Worm (Caenorhabditis elegans) whole organism, early embryonic: ENCODE data around the gene chil-2.

ENCODE experiments used
- B0310.2 ChIP-seq: sonication (generic microtip); optimal IDR thresholded peaks from 2 replicates; lab custom pipeline; 2016; ENCODE audit warnings: mild to moderate bottlenecking, missing genetic modification characterization, missing compliant biosample characterization
- aly-1 ChIP-seq: sonication (generic microtip); optimal IDR thresholded peaks from 2 replicates; lab custom pipeline; 2016; ENCODE audit warnings: missing genetic modification characterization, missing compliant biosample characterization
- ama-1 ChIP-seq: fragments of 150-350 bp; optimal IDR thresholded peaks from 2 replicates; lab custom pipeline; 2014
- ceh-36 ChIP-seq: sonication (generic microtip); optimal IDR thresholded peaks from 2 replicates; lab custom pipeline; 2016; ENCODE audit warnings: missing genetic modification characterization, inconsistent platforms, missing compliant biosample characterization
- ets-7 ChIP-seq: sonication (generic microtip); optimal IDR thresholded peaks from 2 replicates; lab custom pipeline; 2016; ENCODE audit warnings: missing genotype, missing genetic modification characterization, missing compliant biosample characterization
- flt-1 ChIP-seq: fragments of 200-800 bp; sonication (Bioruptor generic); IDR thresholded peaks from 2 replicates; pipeline ENCODE4 v1.3.6; 2022; ENCODE audit warnings: missing genetic modification characterization, missing compliant biosample characterization
- hmg-4 ChIP-seq: fragments of 200-800 bp; sonication (Bioruptor generic); optimal IDR thresholded peaks from 2 replicates; lab custom pipeline; 2018; ENCODE audit warnings: mild to moderate bottlenecking, missing genetic modification characterization, missing compliant biosample characterization
- pes-1 ChIP-seq: fragments of 200-800 bp; sonication (Bioruptor generic); IDR thresholded peaks from 2 replicates; pipeline ENCODE4 v1.3.6; 2022; ENCODE audit warnings: missing genetic modification reagents, missing genetic modification characterization, missing compliant biosample characterization
- scrt-1 ChIP-seq: fragments of 200-800 bp; sonication (Bioruptor generic); IDR thresholded peaks from 2 replicates; pipeline ENCODE4 v1.3.6; 2022; ENCODE audit warnings: missing genetic modification characterization, missing compliant biosample characterization
- sea-1 ChIP-seq: fragments of 200-800 bp; sonication (Bioruptor generic); conservative IDR thresholded peaks from 2 replicates; pipeline ENCODE4 v1.3.6; 2022; ENCODE audit warnings: missing genetic modification characterization, missing compliant biosample characterization
- tbx-37 ChIP-seq: fragments of 200-800 bp; sonication (Bioruptor generic); conservative IDR thresholded peaks from 2 replicates; pipeline ENCODE4 v1.3.6; 2022; ENCODE audit warnings: missing genetic modification reagents, missing genetic modification characterization, missing compliant biosample characterization
- tra-4 ChIP-seq: sonication (generic microtip); optimal IDR thresholded peaks from 2 replicates; lab custom pipeline; 2017; ENCODE audit warnings: missing genetic modification characterization, missing compliant biosample characterization

ce11 chrII:9841985-9842505 lies 32.4 kb downstream of the chil-2 start, which contains the start of gene rnh-1.2:
- no peak for TF ChIP-seq ama-1
- TF ChIP-seq tra-4 (tag; lab: Kevin White, UChicago), result no peak
- no peak for TF ChIP-seq flt-1 (GFP tag; lab: Robert Waterston, UW)
- TF ChIP-seq ets-7, result no peak
- no peak for TF ChIP-seq tbx-37 (GFP tag; lab: Robert Waterston, UW)
- no peak for TF ChIP-seq aly-1 (tag; lab: Kevin White, UChicago)
- no peak for TF ChIP-seq pes-1 (GFP tag; lab: Robert Waterston, UW)
- no peak for TF ChIP-seq hmg-4 (GFP tag; lab: Kevin White, UChicago)
- no peak for TF ChIP-seq scrt-1
- TF ChIP-seq B0310.2 (tag; lab: Kevin White, UChicago), result no peak
- TF ChIP-seq sea-1 (GFP tag; lab: Robert Waterston, UW), result no peak
- TF ChIP-seq ceh-36 (tag; lab: Kevin White, UChicago), result no peak
